Fruit fly (Drosophila melanogaster) whole organism, embryonic: ENCODE results near the gene Prx3.

Experiments used
- Atf-2 ChIP-seq: fragments of 200-800 bp; sonication (Bioruptor generic); optimal IDR thresholded peaks from 2 replicates; lab custom pipeline; 2016; ENCODE audit warnings: missing biosample characterization, missing genetic modification characterization
- B-H2 ChIP-seq: fragments of 200-800 bp; sonication (Bioruptor generic); optimal IDR thresholded peaks from 2 replicates; lab custom pipeline; 2018; ENCODE audit warnings: missing biosample characterization, mild to moderate bottlenecking, missing genetic modification characterization
- CG10321 ChIP-seq: fragments of 200-800 bp; sonication (Bioruptor generic); IDR thresholded peaks from 2 replicates; pipeline ENCODE4 v1.3.6; 2022; ENCODE audit warnings: missing biosample characterization, missing genetic modification characterization
- CG11085 ChIP-seq: fragments of 200-800 bp; sonication (Bioruptor generic); IDR thresholded peaks from 2 replicates; pipeline ENCODE4 v1.3.6; 2022; ENCODE audit warnings: missing biosample characterization, missing genetic modification characterization
- CG12659 ChIP-seq: fragments of 200-800 bp; sonication (Bioruptor generic); optimal IDR thresholded peaks from 3 replicates; lab custom pipeline; 2017; ENCODE audit warnings: mild to moderate bottlenecking, missing biosample characterization, missing genetic modification reagents, missing genetic modification characterization
- CG13296 ChIP-seq: fragments of 200-800 bp; sonication (Bioruptor generic); optimal IDR thresholded peaks from 3 replicates; lab custom pipeline; 2018; ENCODE audit warnings: missing biosample characterization, mild to moderate bottlenecking, missing genetic modification characterization
- CG13424 ChIP-seq: fragments of 200-800 bp; sonication (Bioruptor generic); optimal IDR thresholded peaks from 2 replicates; lab custom pipeline; 2019; ENCODE audit warnings: missing biosample characterization, mild to moderate bottlenecking, missing genetic modification characterization, moderate library complexity
- CG13894 ChIP-seq: fragments of 200-800 bp; sonication (Bioruptor generic); optimal IDR thresholded peaks from 3 replicates; lab custom pipeline; 2018; ENCODE audit warnings: missing biosample characterization, mild to moderate bottlenecking, missing genetic modification characterization, moderate library complexity
- CG15011 ChIP-seq: fragments of 200-800 bp; sonication (Bioruptor generic); optimal IDR thresholded peaks from 3 replicates; lab custom pipeline; 2018; ENCODE audit warnings: missing biosample characterization, mild to moderate bottlenecking, missing genetic modification characterization
- CG16813 ChIP-seq: fragments of 200-800 bp; sonication (Bioruptor generic); IDR thresholded peaks from 3 replicates; pipeline ENCODE4 v1.3.6; 2022; ENCODE audit warnings: missing biosample characterization, missing genetic modification characterization; ENCODE audit not compliant: partially characterized antibody
- CG2120 ChIP-seq: fragments of 200-800 bp; sonication (Bioruptor generic); optimal IDR thresholded peaks from 3 replicates; lab custom pipeline; 2016; ENCODE audit warnings: missing biosample characterization, missing genetic modification characterization
- CG2129 ChIP-seq: fragments of 200-800 bp; sonication (Bioruptor generic); IDR thresholded peaks from 2 replicates; pipeline ENCODE4 v1.3.6; 2022; ENCODE audit warnings: missing biosample characterization, missing genetic modification characterization; ENCODE audit not compliant: partially characterized antibody
- CG2678 ChIP-seq: fragments of 200-800 bp; sonication (Bioruptor generic); optimal IDR thresholded peaks from 3 replicates; lab custom pipeline; 2019; ENCODE audit warnings: missing biosample characterization, mild to moderate bottlenecking, missing genetic modification characterization, moderate library complexity
- CG31441 ChIP-seq: fragments of 200-800 bp; sonication (Bioruptor generic); IDR thresholded peaks from 2 replicates; pipeline ENCODE4 v1.3.6; 2022; ENCODE audit warnings: missing biosample characterization, missing genetic modification characterization
- CG3281 ChIP-seq: fragments of 200-800 bp; sonication (Bioruptor generic); optimal IDR thresholded peaks from 3 replicates; lab custom pipeline; 2017; ENCODE audit warnings: missing biosample characterization, mild to moderate bottlenecking, missing genetic modification characterization
- CG43689 ChIP-seq: fragments of 200-800 bp; sonication (Bioruptor generic); IDR thresholded peaks from 2 replicates; pipeline ENCODE4 v1.3.6; 2022; ENCODE audit warnings: missing biosample characterization, missing genetic modification characterization
- CG4404 ChIP-seq: fragments of 200-800 bp; sonication (Bioruptor generic); IDR thresholded peaks from 2 replicates; pipeline ENCODE4 v1.3.6; 2022; ENCODE audit warnings: missing biosample characterization, missing genetic modification characterization
- CG6689 ChIP-seq: fragments of 200-800 bp; sonication (Bioruptor generic); IDR thresholded peaks from 2 replicates; pipeline ENCODE4 v1.3.6; 2022; ENCODE audit warnings: missing biosample characterization, missing genetic modification characterization
- CG7556 ChIP-seq: fragments of 200-800 bp; sonication (Bioruptor generic); optimal IDR thresholded peaks from 2 replicates; lab custom pipeline; 2017; ENCODE audit warnings: missing biosample characterization, mild to moderate bottlenecking, missing genetic modification characterization
- CG8924 ChIP-seq: fragments of 200-800 bp; optimal IDR thresholded peaks from 3 replicates; lab custom pipeline; 2019; ENCODE audit warnings: missing biosample characterization, mild to moderate bottlenecking, missing genetic modification characterization, moderate library complexity
- CG9609 ChIP-seq: fragments of 200-800 bp; sonication (Bioruptor generic); optimal IDR thresholded peaks from 3 replicates; lab custom pipeline; 2016; ENCODE audit warnings: missing biosample characterization, missing genetic modification characterization
- CG9876 ChIP-seq: fragments of 200-800 bp; sonication (Bioruptor generic); optimal IDR thresholded peaks from 2 replicates; lab custom pipeline; 2016; ENCODE audit warnings: missing biosample characterization, missing genetic modification characterization
- Camta ChIP-seq: fragments of 200-800 bp; sonication (Bioruptor generic); optimal IDR thresholded peaks from 2 replicates; lab custom pipeline; 2016; ENCODE audit warnings: missing biosample characterization, missing genetic modification characterization
- D19B ChIP-seq: fragments of 200-800 bp; sonication (Bioruptor generic); optimal IDR thresholded peaks from 2 replicates; lab custom pipeline; 2017; ENCODE audit warnings: missing biosample characterization, mild to moderate bottlenecking, missing genetic modification characterization
- Meics ChIP-seq: fragments of 200-800 bp; sonication (Bioruptor generic); optimal IDR thresholded peaks from 2 replicates; lab custom pipeline; 2017; ENCODE audit warnings: missing biosample characterization, mild to moderate bottlenecking, missing genetic modification characterization
- NfI ChIP-seq: fragments of 200-800 bp; sonication (Bioruptor generic); optimal IDR thresholded peaks from 3 replicates; lab custom pipeline; 2018; ENCODE audit warnings: missing biosample characterization, mild to moderate bottlenecking, missing genetic modification characterization, moderate library complexity
- PHDP ChIP-seq: fragments of 200-800 bp; sonication (Bioruptor generic); optimal IDR thresholded peaks from 3 replicates; lab custom pipeline; 2018; ENCODE audit warnings: missing biosample characterization, mild to moderate bottlenecking, missing genetic modification characterization, moderate library complexity
- Sox102F ChIP-seq: fragments of 200-800 bp; sonication (Bioruptor generic); optimal IDR thresholded peaks from 2 replicates; lab custom pipeline; 2018; ENCODE audit warnings: missing biosample characterization, mild to moderate bottlenecking, missing genetic modification characterization, moderate library complexity
- Xrp1 ChIP-seq: fragments of 200-800 bp; sonication (Bioruptor generic); IDR thresholded peaks from 2 replicates; pipeline ENCODE4 v1.3.6; 2022; ENCODE audit warnings: missing biosample characterization, missing genetic modification characterization
- bcd ChIP-seq: fragments of 200-800 bp; sonication (Bioruptor generic); optimal IDR thresholded peaks from 2 replicates; lab custom pipeline; 2017; ENCODE audit warnings: missing biosample characterization, mild to moderate bottlenecking, missing genetic modification characterization
- eyg ChIP-seq: fragments of 200-800 bp; sonication (Bioruptor generic); optimal IDR thresholded peaks from 3 replicates; lab custom pipeline; 2016; ENCODE audit warnings: missing biosample characterization, missing genetic modification characterization
- fd3F ChIP-seq: fragments of 200-800 bp; sonication (Bioruptor generic); optimal IDR thresholded peaks from 2 replicates; lab custom pipeline; 2018; ENCODE audit warnings: missing biosample characterization, mild to moderate bottlenecking, missing genetic modification characterization, moderate library complexity
- fu2 ChIP-seq: fragments of 200-800 bp; sonication (Bioruptor generic); optimal IDR thresholded peaks from 2 replicates; lab custom pipeline; 2016; ENCODE audit warnings: missing biosample characterization, missing genetic modification characterization
- gem ChIP-seq: fragments of 200-800 bp; sonication (Bioruptor generic); optimal IDR thresholded peaks from 2 replicates; lab custom pipeline; 2019; ENCODE audit warnings: missing biosample characterization, mild to moderate bottlenecking, missing genetic modification characterization, moderate library complexity
- gro ChIP-seq: fragments of 200-800 bp; sonication (Bioruptor generic); optimal IDR thresholded peaks from 2 replicates; lab custom pipeline; 2016; ENCODE audit warnings: missing biosample characterization, missing genetic modification characterization
- hkb ChIP-seq, 2 experiments: fragments of 200-800 bp in 1 of 2; fragments of >200 bp in 1 of 2; sonication (Bioruptor generic) in 1 of 2; IDR thresholded peaks in 1 of 2; optimal IDR thresholded peaks in 1 of 2; 2 replicates each; pipeline versions ENCODE4 v1.3.6 to Lab custom; 2017 to 2022; ENCODE audit warnings: missing biosample characterization in 1 of 2, missing genetic modification characterization in 1 of 2
- nmo ChIP-seq: fragments of 200-800 bp; sonication (Bioruptor generic); optimal IDR thresholded peaks from 2 replicates; lab custom pipeline; 2018; ENCODE audit warnings: missing biosample characterization, mild to moderate bottlenecking, missing genetic modification characterization, moderate library complexity
- oc ChIP-seq: fragments of 200-800 bp; sonication (Bioruptor generic); optimal IDR thresholded peaks from 2 replicates; lab custom pipeline; 2018; ENCODE audit warnings: missing biosample characterization, mild to moderate bottlenecking, missing genetic modification characterization, moderate library complexity
- onecut ChIP-seq: fragments of 200-800 bp; sonication (Bioruptor generic); IDR thresholded peaks from 2 replicates; pipeline ENCODE4 v1.3.6; 2022; ENCODE audit warnings: missing biosample characterization, missing genetic modification characterization
- ranshi ChIP-seq: fragments of 200-800 bp; sonication (Bioruptor generic); IDR thresholded peaks from 2 replicates; pipeline ENCODE4 v1.3.6; 2022; ENCODE audit warnings: missing biosample characterization, missing genetic modification characterization
- seq ChIP-seq: fragments of 200-800 bp; sonication (Bioruptor generic); IDR thresholded peaks from 2 replicates; pipeline ENCODE4 v1.3.6; 2022; ENCODE audit warnings: missing biosample characterization, missing genetic modification characterization
- sna ChIP-seq: fragments of 200-800 bp; sonication (Bioruptor generic); IDR thresholded peaks from 2 replicates; pipeline ENCODE4 v1.3.6; 2022; ENCODE audit warnings: missing biosample characterization, missing genetic modification characterization; ENCODE audit not compliant: partially characterized antibody
- ttk ChIP-seq: fragments of 200-800 bp; sonication (Bioruptor generic); IDR thresholded peaks from 2 replicates; pipeline ENCODE4 v2.1.2; 2022; ENCODE audit warnings: missing biosample characterization, missing genetic modification characterization
- unpg ChIP-seq: fragments of 200-800 bp; sonication (Bioruptor generic); optimal IDR thresholded peaks from 3 replicates; lab custom pipeline; 2018; ENCODE audit warnings: missing biosample characterization, mild to moderate bottlenecking, missing genetic modification characterization, moderate library complexity
- vvl ChIP-seq: fragments of 200-800 bp; sonication (Bioruptor generic); IDR thresholded peaks from 2 replicates; pipeline ENCODE4 v1.3.6; 2022; ENCODE audit warnings: missing biosample characterization, missing genetic modification characterization
- wdn ChIP-seq: fragments of 200-800 bp; sonication (Bioruptor generic); IDR thresholded peaks from 2 replicates; pipeline ENCODE4 v1.3.6; 2022; ENCODE audit warnings: missing biosample characterization, missing genetic modification characterization
- wor ChIP-seq: fragments of 200-800 bp; sonication (Bioruptor generic); IDR thresholded peaks from 2 replicates; pipeline ENCODE4 v1.3.6; 2022; ENCODE audit warnings: missing biosample characterization, missing genetic modification characterization
- zen2 ChIP-seq: fragments of 200-800 bp; sonication (Bioruptor generic); IDR thresholded peaks from 3 replicates; pipeline ENCODE4 v1.3.6; 2022; ENCODE audit warnings: missing biosample characterization, missing genetic modification characterization; ENCODE audit not compliant: partially characterized antibody
- zfh2 ChIP-seq: fragments of 200-800 bp; sonication (Bioruptor generic); optimal IDR thresholded peaks from 2 replicates; lab custom pipeline; 2016; ENCODE audit warnings: missing biosample characterization, missing genetic modification characterization

The Prx3 gene

DNA sequence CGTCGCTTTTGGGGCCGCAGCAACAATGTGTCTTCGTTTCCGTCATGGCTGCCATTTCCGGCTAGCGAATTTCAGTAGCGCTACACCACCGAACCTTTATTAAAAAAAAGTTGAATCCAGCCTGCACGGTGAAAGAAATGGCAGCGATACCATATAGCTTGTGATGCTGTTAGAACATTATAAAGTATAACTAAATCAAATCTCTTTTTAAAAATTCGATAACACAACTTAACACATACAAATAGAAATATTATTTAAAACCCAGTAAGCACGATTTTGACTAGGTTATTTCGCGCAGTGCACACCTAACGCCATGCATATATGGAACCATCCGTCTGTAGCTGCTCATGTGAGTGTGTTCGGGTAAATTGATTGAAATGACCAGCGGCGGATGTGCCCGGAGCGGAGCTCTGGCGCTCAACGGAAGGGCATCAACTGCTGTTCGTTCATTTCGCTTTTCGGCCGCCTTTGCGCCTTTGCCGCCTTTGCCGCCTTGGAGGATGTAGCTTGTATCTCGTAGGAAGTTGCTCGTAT lies 20.2 kb downstream of the Prx3 start (continued):
- TF ChIP-seq eyg (no peak), fd3F (GFP tag; lab: Kevin White, UChicago) (no peak), CG13424 (tag; lab: Kevin White, UChicago) (peak; percentile 50), zfh2 (GFP tag; lab: Kevin White, UChicago) (peak; percentile 18), CG2120 (GFP tag; lab: Kevin White, UChicago) (peak; percentile 80), D19B (GFP tag; lab: Kevin White, UChicago) (no peak), fu2 (no peak), CG7556 (GFP tag; lab: Kevin White, UChicago) (peak; percentile 69), CG2129 (GFP tag; lab: Robert Waterston, UW) (no peak), CG9876 (GFP tag; lab: Kevin White, UChicago) (no peak), gro (peak; percentile 15), CG2678 (tag; lab: Kevin White, UChicago) (peak; percentile 72), Atf-2 (GFP tag; lab: Kevin White, UChicago) (no peak), onecut (GFP tag; lab: Robert Waterston, UW) (0 out of 2 replicates have a peak, but pooled peaks have one; percentile 12), CG8924 (tag; lab: Kevin White, UChicago) (peak; percentile 44), CG11085 (GFP tag; lab: Robert Waterston, UW) (0 out of 2 replicates have a peak, but pooled peaks have one; percentile 10), PHDP (tag; lab: Kevin White, UChicago) (peak; percentile 48), CG6689 (GFP tag; lab: Robert Waterston, UW) (no peak), CG13894 (tag; lab: Kevin White, UChicago) (peak; percentile 44), B-H2 (GFP tag; lab: Kevin White, UChicago) (peak; percentile 18), nmo (GFP tag; lab: Kevin White, UChicago) (peak; percentile 3), unpg (GFP tag; lab: Kevin White, UChicago) (peak; percentile 29), Meics (GFP tag; lab: Kevin White, UChicago) (peak; percentile 75), hkb (optimal IDR thresholded peaks at IDR 0.05; lab: Kevin White, UChicago) (no peak), hkb (GFP tag; IDR thresholded peaks at IDR 0.05; lab: Robert Waterston, UW) (no peak), gem (tag; lab: Kevin White, UChicago) (peak; percentile 60), ttk (GFP tag; lab: Robert Waterston, UW) (0 out of 2 replicates have a peak, but pooled peaks have one; percentile 36), Sox102F (GFP tag; lab: Kevin White, UChicago) (peak; percentile 45), wdn (GFP tag; lab: Robert Waterston, UW) (0 out of 2 replicates have a peak, but pooled peaks have one; percentile 39), vvl (peak; percentile 30; the same call in 1 of the 2 replicates), CG4404 (GFP tag; lab: Robert Waterston, UW) (no peak), CG43689 (GFP tag; lab: Robert Waterston, UW) (no peak), CG13296 (peak; percentile 57), CG16813 (GFP tag; lab: Robert Waterston, UW) (no peak), CG15011 (GFP tag; lab: Kevin White, UChicago) (no peak), NfI (peak; percentile 32), Camta (GFP tag; lab: Kevin White, UChicago) (no peak), bcd (GFP tag; lab: Kevin White, UChicago) (peak; percentile 37), CG31441 (GFP tag; lab: Robert Waterston, UW) (no peak), zen2 (GFP tag; lab: Robert Waterston, UW) (no peak), sna (no peak), wor (no peak), CG10321 (GFP tag; lab: Robert Waterston, UW) (no peak), seq (GFP tag; lab: Robert Waterston, UW) (no peak), oc (tag; lab: Kevin White, UChicago) (no peak), CG3281 (GFP tag; lab: Kevin White, UChicago) (peak; percentile 58), Xrp1 (GFP tag; lab: Robert Waterston, UW) (0 out of 2 replicates have a peak, but pooled peaks have one; percentile 10), CG9609 (GFP tag; lab: Kevin White, UChicago) (no peak), CG12659 (peak; percentile 37), ranshi (GFP tag; lab: Robert Waterston, UW) (peak; percentile 36; the same call in 1 of the 2 replicates)
